Worm (Caenorhabditis elegans) whole organism, early embryonic: ENCODE measurements around the gene T05G5.5.

ENCODE experiments used
- B0310.2 ChIP-seq: sonication (generic microtip); optimal IDR thresholded peaks from 2 replicates; lab custom pipeline; 2016; ENCODE audit warnings: mild to moderate bottlenecking, missing genetic modification characterization, missing compliant biosample characterization
- F13C5.2 ChIP-seq: sonication (generic microtip); optimal IDR thresholded peaks from 2 replicates; lab custom pipeline; 2017; ENCODE audit warnings: mild to moderate bottlenecking, missing genetic modification characterization, inconsistent platforms, missing compliant biosample characterization
- aly-1 ChIP-seq: sonication (generic microtip); optimal IDR thresholded peaks from 2 replicates; lab custom pipeline; 2016; ENCODE audit warnings: missing genetic modification characterization, missing compliant biosample characterization
- ama-1 ChIP-seq: fragments of 150-350 bp; optimal IDR thresholded peaks from 2 replicates; lab custom pipeline; 2014
- ceh-13 ChIP-seq: fragments of 200-800 bp; sonication (Bioruptor generic); optimal IDR thresholded peaks from 2 replicates; lab custom pipeline; 2018; ENCODE audit warnings: mild to moderate bottlenecking, missing genetic modification characterization, missing compliant biosample characterization
- ceh-36 ChIP-seq: sonication (generic microtip); optimal IDR thresholded peaks from 2 replicates; lab custom pipeline; 2016; ENCODE audit warnings: missing genetic modification characterization, inconsistent platforms, missing compliant biosample characterization
- ets-7 ChIP-seq: sonication (generic microtip); optimal IDR thresholded peaks from 2 replicates; lab custom pipeline; 2016; ENCODE audit warnings: missing genotype, missing genetic modification characterization, missing compliant biosample characterization
- flt-1 ChIP-seq: fragments of 200-800 bp; sonication (Bioruptor generic); IDR thresholded peaks from 2 replicates; pipeline ENCODE4 v1.3.6; 2022; ENCODE audit warnings: missing genetic modification characterization, missing compliant biosample characterization
- hmbx-1 ChIP-seq: sonication (generic microtip); optimal IDR thresholded peaks from 2 replicates; lab custom pipeline; 2016; ENCODE audit warnings: mild to moderate bottlenecking, missing genetic modification characterization, missing compliant biosample characterization
- hmg-4 ChIP-seq: fragments of 200-800 bp; sonication (Bioruptor generic); optimal IDR thresholded peaks from 2 replicates; lab custom pipeline; 2018; ENCODE audit warnings: mild to moderate bottlenecking, missing genetic modification characterization, missing compliant biosample characterization
- hnd-1 ChIP-seq: sonication (generic microtip); optimal IDR thresholded peaks from 2 replicates; lab custom pipeline; 2016; ENCODE audit warnings: missing genetic modification characterization, missing compliant biosample characterization
- pes-1 ChIP-seq: fragments of 200-800 bp; sonication (Bioruptor generic); IDR thresholded peaks from 2 replicates; pipeline ENCODE4 v1.3.6; 2022; ENCODE audit warnings: missing genetic modification reagents, missing genetic modification characterization, missing compliant biosample characterization
- scrt-1 ChIP-seq: fragments of 200-800 bp; sonication (Bioruptor generic); IDR thresholded peaks from 2 replicates; pipeline ENCODE4 v1.3.6; 2022; ENCODE audit warnings: missing genetic modification characterization, missing compliant biosample characterization
- sea-1 ChIP-seq: fragments of 200-800 bp; sonication (Bioruptor generic); conservative IDR thresholded peaks from 2 replicates; pipeline ENCODE4 v1.3.6; 2022; ENCODE audit warnings: missing genetic modification characterization, missing compliant biosample characterization
- tbx-11 ChIP-seq: fragments of 200-800 bp; sonication (Bioruptor generic); IDR thresholded peaks from 2 replicates; pipeline ENCODE4 v1.3.6; 2022; ENCODE audit warnings: missing genetic modification characterization, missing compliant biosample characterization
- tbx-37 ChIP-seq: fragments of 200-800 bp; sonication (Bioruptor generic); conservative IDR thresholded peaks from 2 replicates; pipeline ENCODE4 v1.3.6; 2022; ENCODE audit warnings: missing genetic modification reagents, missing genetic modification characterization, missing compliant biosample characterization
- tra-4 ChIP-seq: sonication (generic microtip); optimal IDR thresholded peaks from 2 replicates; lab custom pipeline; 2017; ENCODE audit warnings: missing genetic modification characterization, missing compliant biosample characterization

Gene T05G5.5

DNA sequence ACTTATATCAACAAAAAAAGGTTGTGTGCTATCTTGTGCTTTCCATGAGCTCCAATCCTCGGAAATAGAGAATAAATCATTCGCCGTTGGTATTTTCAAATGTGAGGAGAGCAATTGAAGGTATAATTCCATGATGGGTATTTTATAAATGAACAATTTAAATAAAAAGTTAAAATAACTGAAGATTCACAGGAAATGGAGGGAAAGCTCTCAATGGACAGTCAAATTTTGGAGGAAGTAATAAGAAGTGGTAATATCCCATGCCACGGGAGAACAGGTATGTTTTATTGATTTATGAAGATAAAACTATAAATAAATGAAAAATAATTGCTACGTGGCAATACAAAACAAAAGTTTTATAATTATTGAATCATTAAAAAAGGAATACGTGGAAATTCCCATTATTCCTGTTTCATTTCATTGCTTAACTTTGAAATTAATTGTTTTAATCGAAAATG lies 31.9 kb upstream of the T05G5.5 start:
- TF ChIP-seq hnd-1 = no peak
- TF ChIP-seq scrt-1 = no peak
- no peak for TF ChIP-seq hmbx-1 (tag; lab: Kevin White, UChicago)
- TF ChIP-seq flt-1 (GFP tag; lab: Robert Waterston, UW) = no peak
- TF ChIP-seq sea-1 (GFP tag; lab: Robert Waterston, UW) = no peak
- TF ChIP-seq ceh-36 = no peak
- TF ChIP-seq tbx-11 (GFP tag; lab: Robert Waterston, UW) = no peak
- no peak for TF ChIP-seq ceh-13 (GFP tag; lab: Kevin White, UChicago)
- TF ChIP-seq ama-1 (lab: Kevin White, UChicago) = no peak
- TF ChIP-seq tra-4 (tag; lab: Kevin White, UChicago) = no peak
- TF ChIP-seq B0310.2 = no peak
- no peak for TF ChIP-seq hmg-4 (GFP tag; lab: Kevin White, UChicago)

DNA sequence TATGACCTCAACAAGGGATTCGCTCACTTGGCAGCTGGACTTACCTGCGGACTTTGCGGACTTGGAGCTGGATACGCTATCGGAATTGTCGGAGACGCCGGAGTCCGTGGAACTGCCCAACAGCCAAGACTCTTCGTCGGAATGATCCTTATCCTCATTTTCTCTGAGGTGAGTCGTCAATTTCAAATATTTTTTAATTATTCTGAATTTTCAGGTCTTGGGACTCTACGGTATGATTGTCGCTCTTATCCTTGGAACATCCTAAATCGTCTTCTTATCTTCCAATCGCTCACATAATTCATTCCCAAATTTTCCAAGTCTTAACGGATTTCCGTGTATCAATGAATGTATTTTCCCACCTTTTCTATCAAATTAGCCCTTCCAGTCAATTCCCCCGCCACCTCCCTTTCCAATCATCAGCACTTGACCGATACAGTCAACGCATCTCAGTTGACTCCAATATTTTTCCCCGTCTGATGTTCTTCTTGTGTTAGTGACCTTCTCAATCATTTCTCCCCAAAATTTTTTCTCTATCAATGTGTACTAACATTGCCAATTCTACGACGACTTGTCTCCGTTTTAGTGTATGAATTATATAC lies 31.4 kb upstream of the T05G5.5 start, which contains the start of gene R10E11.6:
Gene R10E11.6 (plus strand): TSS at position 524 of the 599 bp plus-strand sequence.
- no peak for TF ChIP-seq hmbx-1 (tag; lab: Kevin White, UChicago)
- TF ChIP-seq sea-1 (GFP tag; lab: Robert Waterston, UW) = no peak
- TF ChIP-seq ceh-13 (GFP tag; lab: Kevin White, UChicago) = no peak
- TF ChIP-seq tra-4 (tag; lab: Kevin White, UChicago) = no peak

DNA sequence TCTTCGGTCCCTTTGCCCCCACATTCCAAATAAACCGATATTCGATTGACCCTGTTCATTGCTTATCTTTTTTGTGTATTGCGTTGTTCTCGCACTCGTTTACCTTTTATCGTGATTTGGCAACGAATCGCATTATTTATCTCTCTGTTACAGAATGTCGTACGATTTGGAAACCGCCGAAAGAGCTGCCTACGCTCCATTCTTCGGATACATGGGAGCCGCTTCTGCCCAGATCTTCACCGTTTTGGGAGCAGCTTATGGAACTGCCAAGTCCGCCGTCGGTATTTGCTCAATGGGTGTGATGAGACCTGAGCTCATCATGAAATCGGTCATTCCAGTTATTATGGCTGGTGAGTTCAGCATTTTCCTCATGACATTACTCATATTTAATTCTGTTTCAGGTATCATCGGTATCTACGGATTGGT lies 30.8 kb upstream of the T05G5.5 start, which contains the start of gene vha-2:
Gene vha-2 (plus strand): TSS at position 154 of the 426 bp plus-strand sequence.
- TF ChIP-seq ama-1 (lab: Kevin White, UChicago) (peak; percentile 27), ets-7 (tag; lab: Kevin White, UChicago) (no peak)

DNA sequence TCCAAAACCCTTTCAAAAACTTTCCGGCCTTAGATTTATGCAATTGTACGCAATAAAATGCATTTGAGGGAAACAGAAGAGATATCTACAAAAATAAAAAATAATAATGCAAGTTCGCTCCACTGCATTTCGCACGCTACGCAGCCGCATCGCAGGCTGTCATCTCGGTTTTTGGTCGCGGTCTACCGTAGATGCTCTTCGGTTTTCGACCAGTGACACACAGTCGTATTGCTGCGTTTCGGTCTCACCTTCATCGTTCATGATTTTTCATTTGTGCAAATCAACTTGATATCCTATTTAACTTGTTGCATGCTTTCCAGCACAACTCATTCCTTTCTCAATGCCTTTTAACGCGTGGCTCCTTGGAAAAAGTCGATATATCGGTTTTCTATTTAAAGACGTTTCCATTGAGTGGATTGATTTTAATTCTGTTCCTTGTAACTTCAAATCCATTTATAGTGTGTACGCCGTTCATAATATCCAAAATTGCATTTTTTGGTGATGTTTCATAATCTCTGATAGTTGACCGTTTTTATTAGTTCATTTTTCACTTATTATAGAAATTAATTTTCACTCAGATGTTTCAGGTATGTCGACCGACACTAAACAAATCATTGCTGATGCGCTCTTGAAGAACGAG lies 29.6 kb upstream of the T05G5.5 start, which contains the start of gene vha-1:
Gene vha-1 (plus strand): TSS at position 590 of the 640 bp plus-strand sequence.
- TF ChIP-seq tbx-37 = no peak
- no peak for TF ChIP-seq ama-1 (lab: Kevin White, UChicago)
- TF ChIP-seq sea-1 (GFP tag; lab: Robert Waterston, UW) = 0 out of 2 replicates have a peak, but pooled peaks have one; percentile 58
- TF ChIP-seq flt-1 (GFP tag; lab: Robert Waterston, UW) = no peak
- TF ChIP-seq tbx-11 (GFP tag; lab: Robert Waterston, UW) = no peak
- no peak for TF ChIP-seq aly-1 (tag; lab: Kevin White, UChicago)
- TF ChIP-seq hmbx-1 (tag; lab: Kevin White, UChicago) = no peak
- peak; percentile 54 for TF ChIP-seq F13C5.2
- TF ChIP-seq hmg-4 (GFP tag; lab: Kevin White, UChicago) = no peak
- no peak for TF ChIP-seq B0310.2
- 0 out of 2 replicates have a peak, but pooled peaks have one; percentile 31 for TF ChIP-seq pes-1 (GFP tag; lab: Robert Waterston, UW)
- no peak for TF ChIP-seq ceh-36
- no peak for TF ChIP-seq hnd-1
- no peak for TF ChIP-seq ets-7 (tag; lab: Kevin White, UChicago)
- TF ChIP-seq tra-4 (tag; lab: Kevin White, UChicago) = no peak
- no peak for TF ChIP-seq ceh-13 (GFP tag; lab: Kevin White, UChicago)
- no peak for TF ChIP-seq scrt-1

DNA sequence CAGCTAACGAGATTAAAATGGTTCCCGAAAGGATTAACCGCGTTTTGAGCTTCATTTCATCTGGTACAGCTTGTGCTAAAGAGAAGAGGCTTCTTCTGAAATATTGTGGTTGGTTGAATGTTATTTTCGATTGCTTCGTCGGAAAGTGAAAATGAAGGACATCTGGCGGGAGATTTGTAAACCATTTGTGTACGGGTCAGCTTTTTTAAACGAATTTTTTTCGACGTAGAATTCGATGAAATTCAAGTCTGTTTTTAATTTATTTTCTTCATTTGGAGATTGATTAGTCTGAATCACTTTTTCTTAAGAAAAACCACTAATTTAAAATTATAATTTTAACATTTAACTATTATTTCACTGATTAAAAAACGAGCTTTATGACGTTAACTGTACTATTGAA lies 29.0 kb upstream of the T05G5.5 start, which contains the start of gene sqv-3:
Gene sqv-3 (minus strand): TSS at position 101 of the 400 bp plus-strand sequence.
- TF ChIP-seq ama-1 (lab: Kevin White, UChicago) (no peak), flt-1 (GFP tag; lab: Robert Waterston, UW) (no peak), F13C5.2 (no peak), tbx-37 (no peak), sea-1 (GFP tag; lab: Robert Waterston, UW) (no peak), ceh-36 (no peak)

DNA sequence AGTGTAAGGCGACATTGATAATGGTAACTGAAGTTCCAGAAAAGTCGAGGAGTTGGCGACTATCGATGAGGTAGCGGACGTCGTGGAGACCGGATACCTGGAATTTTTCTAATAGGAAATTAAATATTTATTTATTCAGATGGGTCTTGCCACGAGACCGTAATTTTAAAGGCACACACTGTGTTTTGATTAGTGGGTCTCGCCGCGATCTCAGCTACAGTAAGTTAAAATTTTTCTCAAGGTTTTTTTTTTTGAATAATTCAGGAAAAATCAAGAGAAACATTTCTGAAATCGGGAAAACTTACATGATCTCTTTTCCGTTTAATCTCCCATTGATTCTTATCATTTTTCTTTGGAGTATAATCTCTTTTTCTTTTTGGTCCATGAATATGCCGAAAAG lies 27.8 kb upstream of the T05G5.5 start:
- TF ChIP-seq F13C5.2 (no peak), hmbx-1 (tag; lab: Kevin White, UChicago) (no peak), B0310.2 (no peak), hmg-4 (GFP tag; lab: Kevin White, UChicago) (no peak), tbx-37 (no peak), ceh-13 (GFP tag; lab: Kevin White, UChicago) (no peak), sea-1 (GFP tag; lab: Robert Waterston, UW) (no peak)

DNA sequence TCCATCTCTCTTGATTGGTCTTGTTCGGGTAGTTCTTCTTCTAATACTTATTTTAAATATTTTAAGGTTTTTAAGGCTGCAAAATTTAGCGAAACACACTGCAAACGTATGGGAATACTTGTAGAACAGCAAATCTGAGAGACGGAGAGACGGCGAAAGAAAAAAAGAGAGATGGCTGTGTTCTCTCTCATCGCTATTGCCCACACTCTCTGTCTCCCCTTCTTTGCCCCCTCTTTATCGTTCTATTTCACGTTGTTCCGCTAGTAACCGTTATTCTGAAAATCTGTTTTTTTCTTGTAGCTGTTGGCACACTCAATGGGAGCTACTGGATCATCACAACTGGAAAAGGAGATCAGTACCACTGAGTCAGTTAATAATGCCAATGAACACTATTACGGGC lies 25.1 kb upstream of the T05G5.5 start, which contains the start of gene usp-46:
Gene usp-46 (plus strand): TSS at position 301 of the 400 bp plus-strand sequence.
- TF ChIP-seq scrt-1 = no peak
- TF ChIP-seq hmg-4 (GFP tag; lab: Kevin White, UChicago) = no peak
- TF ChIP-seq ets-7 (tag; lab: Kevin White, UChicago) = no peak
- no peak for TF ChIP-seq flt-1 (GFP tag; lab: Robert Waterston, UW)
- TF ChIP-seq ama-1 (lab: Kevin White, UChicago) = no peak
- no peak for TF ChIP-seq tbx-37
- no peak for TF ChIP-seq tbx-11 (GFP tag; lab: Robert Waterston, UW)
- no peak for TF ChIP-seq hmbx-1 (tag; lab: Kevin White, UChicago)

DNA sequence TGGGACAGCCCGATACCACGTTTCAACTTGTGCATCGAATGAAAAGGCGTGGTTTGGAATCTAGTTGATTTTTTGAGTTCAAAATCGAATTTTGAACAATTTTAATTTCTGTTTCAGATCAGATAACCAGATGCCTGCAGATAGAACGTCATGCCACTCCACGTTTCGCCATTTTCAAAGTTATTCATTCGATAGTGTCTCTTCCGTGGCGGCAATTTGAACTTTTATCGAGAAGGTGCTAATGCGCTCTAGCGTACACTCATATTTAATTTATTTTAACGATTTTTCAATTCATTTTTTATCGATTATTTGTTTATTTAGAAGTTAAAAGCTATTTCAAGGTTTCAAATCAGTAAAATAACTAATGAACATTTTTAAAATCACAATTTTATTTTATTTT lies 24.7 kb upstream of the T05G5.5 start:
- TF ChIP-seq ama-1 (lab: Kevin White, UChicago) (no peak), hnd-1 (no peak), hmbx-1 (tag; lab: Kevin White, UChicago) (no peak), hmg-4 (GFP tag; lab: Kevin White, UChicago) (no peak)
